Fruit fly (Drosophila melanogaster): ENCODE results near the gene CRAT.

DNA sequence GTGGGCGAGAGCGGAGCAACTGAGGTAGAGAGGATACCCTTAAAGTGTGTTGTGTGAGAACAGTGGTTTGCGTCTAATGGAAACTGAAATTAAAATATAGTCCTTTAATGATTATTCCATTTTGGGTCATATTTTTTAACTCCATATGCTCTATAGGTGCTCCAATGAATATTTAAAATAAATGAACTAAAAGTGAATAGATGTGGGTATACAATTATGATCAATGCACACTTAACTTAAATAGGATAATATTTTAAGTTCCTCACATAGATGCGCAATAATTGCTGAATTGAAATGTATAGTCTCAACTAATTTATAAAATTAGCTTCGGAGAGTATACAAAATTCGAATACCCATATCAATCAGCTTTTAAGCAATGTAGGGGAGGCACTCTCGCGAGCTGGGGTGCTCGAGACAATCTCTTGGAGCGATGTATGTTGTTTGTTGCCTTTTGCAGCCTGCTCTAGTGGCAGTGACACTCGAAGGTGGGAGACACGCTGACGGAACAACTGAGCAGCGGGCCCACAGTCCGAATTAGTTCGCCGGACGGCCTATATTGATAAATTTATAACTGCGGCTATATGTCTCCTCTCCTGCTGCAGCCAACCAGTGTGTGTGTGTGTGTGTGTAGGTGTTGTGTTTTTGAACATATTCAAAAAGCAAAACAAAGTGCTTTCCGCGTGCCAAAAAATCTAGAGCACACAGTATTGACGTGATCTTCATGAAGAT, 22.1 kb downstream of the CRAT start:
- TF ChIP-seq ttk (optimal IDR thresholded peaks at IDR 0.05): no peak
- no peak for TF ChIP-seq insv (optimal IDR thresholded peaks at IDR 0.05)
- TF ChIP-seq Sin3A (optimal IDR thresholded peaks at IDR 0.05): no peak
- no peak for TF ChIP-seq h (optimal IDR thresholded peaks at IDR 0.05)
- no peak for TF ChIP-seq Myc (optimal IDR thresholded peaks at IDR 0.05)
- TF ChIP-seq psq (optimal IDR thresholded peaks at IDR 0.05): no peak

All from Kc167 (cell line).